Fruit fly (Drosophila melanogaster) whole organism, embryonic: ENCODE results near the gene AP-1-2beta.

Experiments used
- Adf1 ChIP-seq: fragments of 200-800 bp; sonication (Bioruptor generic); IDR thresholded peaks from 2 replicates; pipeline ENCODE4 v1.3.6; 2022; ENCODE audit warnings: missing biosample characterization, missing genetic modification characterization
- Asciz ChIP-seq: fragments of 200-800 bp; sonication (Bioruptor generic); optimal IDR thresholded peaks from 2 replicates; lab custom pipeline; 2017; ENCODE audit warnings: missing biosample characterization, mild to moderate bottlenecking, missing genetic modification characterization, missing genetic modification reagents
- BtbVII ChIP-seq: fragments of 200-800 bp; sonication (Bioruptor generic); optimal IDR thresholded peaks from 3 replicates; lab custom pipeline; 2017; ENCODE audit warnings: missing biosample characterization, mild to moderate bottlenecking, missing genetic modification characterization
- CG10267 ChIP-seq: fragments of 200-800 bp; sonication (Bioruptor generic); optimal IDR thresholded peaks from 2 replicates; lab custom pipeline; 2018; ENCODE audit warnings: missing biosample characterization, mild to moderate bottlenecking, missing genetic modification characterization, moderate library complexity
- CG10366 ChIP-seq: fragments of 200-800 bp; sonication (Bioruptor generic); IDR thresholded peaks from 2 replicates; pipeline ENCODE4 v1.3.6; 2022; ENCODE audit warnings: missing biosample characterization, missing genetic modification characterization
- CG10543 ChIP-seq: fragments of 200-800 bp; sonication (Bioruptor generic); optimal IDR thresholded peaks from 3 replicates; lab custom pipeline; 2017; ENCODE audit warnings: missing biosample characterization, mild to moderate bottlenecking, missing genetic modification characterization, moderate library complexity
- CG12769 ChIP-seq: fragments of 200-800 bp; sonication (Bioruptor generic); optimal IDR thresholded peaks from 2 replicates; lab custom pipeline; 2019; ENCODE audit warnings: missing biosample characterization, mild to moderate bottlenecking, missing genetic modification characterization, moderate library complexity
- CG15696 ChIP-seq: fragments of 200-800 bp; sonication (Bioruptor generic); optimal IDR thresholded peaks from 2 replicates; lab custom pipeline; 2019; ENCODE audit warnings: missing biosample characterization, mild to moderate bottlenecking, missing genetic modification characterization, moderate library complexity
- CG17359 ChIP-seq: fragments of 200-800 bp; sonication (Bioruptor generic); optimal IDR thresholded peaks from 3 replicates; lab custom pipeline; 2018; ENCODE audit warnings: missing biosample characterization, mild to moderate bottlenecking, missing genetic modification characterization, moderate library complexity
- CG17912 ChIP-seq: fragments of 200-800 bp; sonication (Bioruptor generic); optimal IDR thresholded peaks from 2 replicates; lab custom pipeline; 2018; ENCODE audit warnings: missing biosample characterization, mild to moderate bottlenecking, missing genetic modification characterization
- CG34376 ChIP-seq: fragments of 200-800 bp; sonication (Bioruptor generic); optimal IDR thresholded peaks from 2 replicates; lab custom pipeline; 2018; ENCODE audit warnings: missing biosample characterization, mild to moderate bottlenecking, missing genetic modification characterization
- CG3847 ChIP-seq: fragments of 200-800 bp; sonication (Bioruptor generic); IDR thresholded peaks from 2 replicates; pipeline ENCODE4 v1.3.6; 2022; ENCODE audit warnings: missing biosample characterization, missing genetic modification characterization
- CG4424 ChIP-seq: fragments of 200-800 bp; sonication (Bioruptor generic); optimal IDR thresholded peaks from 3 replicates; lab custom pipeline; 2016; ENCODE audit warnings: missing biosample characterization, missing genetic modification characterization
- CG6791 ChIP-seq: fragments of 200-800 bp; sonication (Bioruptor generic); IDR thresholded peaks from 3 replicates; pipeline ENCODE4 v1.3.6; 2022; ENCODE audit warnings: missing biosample characterization, missing genetic modification characterization; ENCODE audit not compliant: partially characterized antibody
- CG9437 ChIP-seq: fragments of 200-800 bp; sonication (Bioruptor generic); optimal IDR thresholded peaks from 2 replicates; lab custom pipeline; 2018; ENCODE audit warnings: missing biosample characterization, mild to moderate bottlenecking, missing genetic modification characterization
- Dip3 ChIP-seq: fragments of 200-800 bp; sonication (Bioruptor generic); optimal IDR thresholded peaks from 3 replicates; lab custom pipeline; 2016; ENCODE audit warnings: missing biosample characterization, missing genetic modification characterization
- Dll ChIP-seq: fragments of 200-800 bp; sonication (Bioruptor generic); IDR thresholded peaks from 4 replicates; pipeline ENCODE4 v1.3.6; 2022; ENCODE audit warnings: missing biosample characterization, missing genetic modification characterization; ENCODE audit not compliant: partially characterized antibody
- Drgx ChIP-seq: fragments of 200-800 bp; sonication (Bioruptor generic); IDR thresholded peaks from 2 replicates; pipeline ENCODE4 v1.3.6; 2022; ENCODE audit warnings: missing biosample characterization, missing genetic modification characterization
- Ets65A ChIP-seq: fragments of 200-800 bp; sonication (Bioruptor generic); peaks from one replicate; lab custom pipeline; 2016; ENCODE audit warnings: missing biosample characterization, missing genetic modification characterization
- GATAe ChIP-seq: fragments of 200-800 bp; sonication (Bioruptor generic); conservative IDR thresholded peaks from 2 replicates; pipeline ENCODE4 v1.3.6; 2022; ENCODE audit warnings: missing biosample characterization, missing genetic modification characterization
- HLH54F ChIP-seq: fragments of 200-800 bp; sonication (Bioruptor generic); optimal IDR thresholded peaks from 3 replicates; lab custom pipeline; 2016; ENCODE audit warnings: missing biosample characterization, missing genetic modification characterization
- Hey ChIP-seq: fragments of 200-800 bp; sonication (Bioruptor generic); optimal IDR thresholded peaks from 3 replicates; lab custom pipeline; 2018; ENCODE audit warnings: missing biosample characterization, mild to moderate bottlenecking, missing genetic modification characterization
- Med ChIP-seq: fragments of 200-800 bp; sonication (Bioruptor generic); peaks from one replicate; lab custom pipeline; 2016; ENCODE audit warnings: missing biosample characterization, missing genetic modification characterization, mild to moderate bottlenecking, inconsistent platforms, moderate library complexity
- Pdp1 ChIP-seq, 2 experiments: fragments of 200-800 bp; sonication (Bioruptor generic); optimal IDR thresholded peaks; 3 replicates each; lab custom pipeline; 2016; ENCODE audit warnings: missing biosample characterization in 2 of 2, missing genetic modification characterization in 2 of 2, mild to moderate bottlenecking in 1 of 2, moderate library complexity in 1 of 2
- Vsx1 ChIP-seq: fragments of 200-800 bp; sonication (Bioruptor generic); optimal IDR thresholded peaks from 2 replicates; lab custom pipeline; 2017; ENCODE audit warnings: missing biosample characterization, mild to moderate bottlenecking, missing genetic modification characterization, missing genetic modification reagents
- amos ChIP-seq: fragments of 200-800 bp; sonication (Bioruptor generic); IDR thresholded peaks from 2 replicates; pipeline ENCODE4 v1.3.6; 2022; ENCODE audit warnings: missing biosample characterization, missing genetic modification characterization; ENCODE audit not compliant: partially characterized antibody
- ase ChIP-seq: fragments of 200-800 bp; sonication (Bioruptor generic); IDR thresholded peaks from 3 replicates; pipeline ENCODE4 v1.3.6; 2022; ENCODE audit warnings: missing biosample characterization, missing genetic modification characterization
- btn ChIP-seq: fragments of 200-800 bp; sonication (Bioruptor generic); optimal IDR thresholded peaks from 2 replicates; lab custom pipeline; 2016; ENCODE audit warnings: missing biosample characterization, missing genetic modification characterization
- chinmo ChIP-seq: fragments of 200-800 bp; sonication (Bioruptor generic); IDR thresholded peaks from 4 replicates; pipeline ENCODE4 v1.3.6; 2022; ENCODE audit warnings: missing biosample characterization, missing genetic modification characterization; ENCODE audit not compliant: partially characterized antibody
- ci ChIP-seq: fragments of 200-800 bp; sonication (Bioruptor generic); IDR thresholded peaks from 3 replicates; pipeline ENCODE4 v1.3.6; 2022; ENCODE audit warnings: missing biosample characterization, missing genetic modification characterization
- cwo ChIP-seq: fragments of 200-800 bp; sonication (Bioruptor generic); optimal IDR thresholded peaks from 3 replicates; lab custom pipeline; 2017; ENCODE audit warnings: missing biosample characterization, missing genetic modification characterization, mild to moderate bottlenecking, moderate library complexity, missing genetic modification reagents
- danr ChIP-seq: fragments of 200-800 bp; sonication (Bioruptor generic); IDR thresholded peaks from 2 replicates; pipeline ENCODE4 v1.3.6; 2022; ENCODE audit warnings: missing biosample characterization, missing genetic modification characterization
- exex ChIP-seq: fragments of 200-800 bp; sonication (Bioruptor generic); optimal IDR thresholded peaks from 4 replicates; lab custom pipeline; 2018; ENCODE audit warnings: missing biosample characterization, mild to moderate bottlenecking, missing genetic modification characterization, moderate library complexity
- eyg ChIP-seq: fragments of 200-800 bp; sonication (Bioruptor generic); optimal IDR thresholded peaks from 3 replicates; lab custom pipeline; 2016; ENCODE audit warnings: missing biosample characterization, missing genetic modification characterization
- gce ChIP-seq: fragments of 200-800 bp; sonication (Bioruptor generic); IDR thresholded peaks from 3 replicates; pipeline ENCODE4 v1.3.6; 2022; ENCODE audit warnings: missing biosample characterization, missing genetic modification characterization
- grn ChIP-seq: fragments of 200-800 bp; sonication (Bioruptor generic); optimal IDR thresholded peaks from 3 replicates; lab custom pipeline; 2017; ENCODE audit warnings: missing biosample characterization, missing genetic modification characterization
- ken ChIP-seq: fragments of 200-800 bp; sonication (Bioruptor generic); IDR thresholded peaks from 3 replicates; pipeline ENCODE4 v1.3.6; 2022; ENCODE audit warnings: missing biosample characterization, missing genetic modification characterization
- kni ChIP-seq: fragments of 200-800 bp; sonication (Bioruptor generic); optimal IDR thresholded peaks from 3 replicates; lab custom pipeline; 2017; ENCODE audit warnings: mild to moderate bottlenecking, missing biosample characterization, missing genetic modification reagents, missing genetic modification characterization
- mirr ChIP-seq: fragments of 200-800 bp; sonication (Bioruptor generic); optimal IDR thresholded peaks from 3 replicates; lab custom pipeline; 2018; ENCODE audit warnings: missing biosample characterization, mild to moderate bottlenecking, missing genetic modification characterization
- sd ChIP-seq: fragments of 200-800 bp; sonication (Bioruptor generic); optimal IDR thresholded peaks from 3 replicates; lab custom pipeline; 2018; ENCODE audit warnings: missing biosample characterization, mild to moderate bottlenecking, missing genetic modification characterization, moderate library complexity
- sug ChIP-seq: fragments of 200-800 bp; optimal IDR thresholded peaks from 2 replicates; lab custom pipeline; 2019; ENCODE audit warnings: missing biosample characterization, mild to moderate bottlenecking, missing genetic modification characterization, moderate library complexity
- toy ChIP-seq: fragments of 200-800 bp; sonication (Bioruptor generic); IDR thresholded peaks from 2 replicates; pipeline ENCODE4 v1.3.6; 2022; ENCODE audit warnings: missing biosample characterization, missing genetic modification characterization
- zen2 ChIP-seq: fragments of 200-800 bp; sonication (Bioruptor generic); IDR thresholded peaks from 3 replicates; pipeline ENCODE4 v1.3.6; 2022; ENCODE audit warnings: missing biosample characterization, missing genetic modification characterization; ENCODE audit not compliant: partially characterized antibody
- zf30C ChIP-seq: fragments of 200-800 bp; sonication (Bioruptor generic); optimal IDR thresholded peaks from 3 replicates; lab custom pipeline; 2018; ENCODE audit warnings: missing biosample characterization, mild to moderate bottlenecking, missing genetic modification characterization

The AP-1-2beta gene

dm6 chrX:19750626-19751149 is 19.9 kb downstream of the AP-1-2beta start, which contains the start of gene Abcd3 (continued):
- TF ChIP-seq Dip3 (GFP tag; lab: Kevin White, UChicago) (no peak), CG17912 (GFP tag; lab: Kevin White, UChicago) (peak; percentile 17), Adf1 (peak; percentile 60; the same call in 1 of the 2 replicates), zen2 (GFP tag; lab: Robert Waterston, UW) (peak; percentile 62), gce (GFP tag; lab: Robert Waterston, UW) (0 out of 3 replicates have a peak, but pooled peaks have one; percentile 45), CG3847 (GFP tag; lab: Robert Waterston, UW) (peak; percentile 33; the same call in 1 of the 2 replicates)

dm6 chrX:19752344-19752743 is 21.5 kb downstream of the AP-1-2beta start:
- peak; percentile 95 for TF ChIP-seq exex (tag; lab: Kevin White, UChicago)
- TF ChIP-seq BtbVII (GFP tag; lab: Kevin White, UChicago) = no peak
- no peak for TF ChIP-seq Dll
- TF ChIP-seq Ets65A = peak; percentile 84
- TF ChIP-seq Pdp1 (GFP tag; optimal IDR thresholded peaks at IDR 0.05; lab: Kevin White, UChicago) = peak in 1 of 2 experiments; percentile 44
- TF ChIP-seq CG10543 (GFP tag; lab: Kevin White, UChicago) = peak; percentile 55
- 0 out of 4 replicates have a peak, but pooled peaks have one; percentile 56 for TF ChIP-seq chinmo (GFP tag; lab: Robert Waterston, UW)
- TF ChIP-seq eyg (GFP tag; lab: Kevin White, UChicago) = no peak
- peak; percentile 74 for TF ChIP-seq Med (GFP tag; lab: Kevin White, UChicago)
- TF ChIP-seq HLH54F (GFP tag; lab: Kevin White, UChicago) = no peak
- 0 out of 2 replicates have a peak, but pooled peaks have one; percentile 30 for TF ChIP-seq GATAe (GFP tag; lab: Robert Waterston, UW)
- TF ChIP-seq mirr (GFP tag; lab: Kevin White, UChicago) = peak; percentile 95
- 0 out of 3 replicates have a peak, but pooled peaks have one; percentile 33 for TF ChIP-seq ci
- peak; percentile 71 for TF ChIP-seq sug (tag; lab: Kevin White, UChicago)
- TF ChIP-seq CG6791 (GFP tag; lab: Robert Waterston, UW) = no peak
- TF ChIP-seq cwo (GFP tag; lab: Kevin White, UChicago) = peak; percentile 54
- peak; percentile 1 for TF ChIP-seq CG34376
- peak; percentile 36 for TF ChIP-seq Hey
- TF ChIP-seq CG4424 (GFP tag; lab: Kevin White, UChicago) = no peak
- TF ChIP-seq Vsx1 = peak; percentile 30
- peak; percentile 88 for TF ChIP-seq grn (GFP tag; lab: Kevin White, UChicago)
- TF ChIP-seq, all 482 proteins: peak for 15

dm6 chrX:19753710-19754109 is 22.9 kb downstream of the AP-1-2beta start:
- TF ChIP-seq CG15696 (tag; lab: Kevin White, UChicago) = no peak
- no peak for TF ChIP-seq CG17359 (tag; lab: Kevin White, UChicago)
- peak; percentile 73 for TF ChIP-seq CG12769 (tag; lab: Kevin White, UChicago)
- TF ChIP-seq kni = peak; percentile 43
- 0 out of 2 replicates have a peak, but pooled peaks have one; percentile 7 for TF ChIP-seq toy (GFP tag; lab: Robert Waterston, UW)
- peak in 1 of 2 experiments; percentile 97 for TF ChIP-seq Pdp1 (GFP tag; optimal IDR thresholded peaks at IDR 0.05; lab: Kevin White, UChicago)
- TF ChIP-seq CG9437 = no peak
- no peak for TF ChIP-seq ken (GFP tag; lab: Robert Waterston, UW)

dm6 chrX:19754152-19754579 is 23.4 kb downstream of the AP-1-2beta start:
- TF ChIP-seq Asciz (GFP tag; lab: Kevin White, UChicago) (no peak), danr (GFP tag; lab: Robert Waterston, UW) (no peak), zen2 (GFP tag; lab: Robert Waterston, UW) (no peak), btn (GFP tag; lab: Kevin White, UChicago) (no peak), Drgx (GFP tag; lab: Robert Waterston, UW) (0 out of 2 replicates have a peak, but pooled peaks have one; percentile 10), amos (GFP tag; lab: Robert Waterston, UW) (no peak), CG10543 (GFP tag; lab: Kevin White, UChicago) (no peak), CG10267 (tag; lab: Kevin White, UChicago) (no peak), sd (tag; lab: Kevin White, UChicago) (peak; percentile 36), chinmo (GFP tag; lab: Robert Waterston, UW) (0 out of 4 replicates have a peak, but pooled peaks have one; percentile 69), ase (GFP tag; lab: Robert Waterston, UW) (no peak), CG10366 (GFP tag; lab: Robert Waterston, UW) (no peak), CG17359 (tag; lab: Kevin White, UChicago) (no peak), zf30C (GFP tag; lab: Kevin White, UChicago) (no peak)
